Worm (Caenorhabditis elegans) whole organism, L4 larva: ENCODE data around the gene srxa-6.

Experiments
- nhr-11 ChIP-seq: fragments of 150-350 bp; optimal IDR thresholded peaks from 2 replicates; lab custom pipeline; 2014; ENCODE audit warnings: missing biosample characterization, missing genetic modification characterization
- ztf-7 ChIP-seq: fragments of 150-350 bp; optimal IDR thresholded peaks from 2 replicates; lab custom pipeline; 2014; ENCODE audit warnings: missing biosample characterization, missing genetic modification characterization

DNA sequence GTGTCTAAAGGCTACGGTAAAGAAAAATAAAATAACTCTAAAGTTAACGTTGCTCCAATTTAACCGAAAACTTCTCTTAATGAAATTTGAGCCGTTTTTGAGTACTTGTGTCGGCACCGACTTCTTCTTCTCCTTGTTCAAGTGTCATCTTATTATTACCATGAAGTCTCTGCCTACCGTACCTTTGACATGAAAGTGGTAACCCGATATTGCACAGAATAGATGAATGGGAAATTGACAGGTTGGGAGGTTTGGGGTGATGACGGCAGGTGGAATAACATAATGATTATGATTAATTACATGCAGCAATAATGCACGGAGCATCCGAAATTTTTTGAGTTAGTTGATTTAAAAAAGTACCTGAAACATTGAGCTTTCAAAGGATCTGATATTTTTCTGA, 12.0 kb downstream of the srxa-6 start:
- TF ChIP-seq nhr-11, result no peak
- TF ChIP-seq ztf-7 (tag; lab: Kevin White, UChicago), result no peak
